Worm (Caenorhabditis elegans): ENCODE measurements around the gene F21C10.13.

DNA sequence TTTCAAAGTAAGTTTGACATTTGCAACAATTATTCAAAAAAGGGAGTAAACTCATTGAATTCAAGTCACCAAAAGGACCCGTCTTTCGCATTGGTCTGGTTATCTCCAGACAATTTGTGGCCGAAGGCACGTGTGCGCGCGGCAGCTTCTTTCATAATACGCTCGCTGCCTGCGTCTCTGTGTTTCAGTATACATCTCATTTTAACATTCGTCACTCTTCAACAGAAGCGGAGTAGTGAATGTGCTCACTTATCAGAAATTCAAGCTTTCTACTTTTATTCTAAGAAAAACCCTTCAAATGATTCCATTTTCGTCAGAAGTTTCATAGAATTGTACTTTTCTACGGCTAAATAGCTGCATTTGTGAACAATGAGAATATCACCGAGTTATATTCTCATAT, 6.5 kb downstream of the F21C10.13 start:
- no peak for TF ChIP-seq lin-13 (tag; optimal IDR thresholded peaks at IDR 0.05)
- TF ChIP-seq mab-5 (tag; optimal IDR thresholded peaks at IDR 0.05), result no peak
- TF ChIP-seq blmp-1 (tag; optimal IDR thresholded peaks at IDR 0.05), result no peak
- TF ChIP-seq ceh-83 (GFP tag; optimal IDR thresholded peaks at IDR 0.05), result no peak
- TF ChIP-seq nhr-237 (tag; optimal IDR thresholded peaks at IDR 0.05), result no peak
- no peak for TF ChIP-seq lsy-2 (tag; optimal IDR thresholded peaks at IDR 0.05)
- no peak for TF ChIP-seq lin-32 (GFP tag; optimal IDR thresholded peaks at IDR 0.05)
- TF ChIP-seq snpc-4 (tag; optimal IDR thresholded peaks at IDR 0.05), result no peak
- TF ChIP-seq unc-62 (GFP tag; optimal IDR thresholded peaks at IDR 0.05), result no peak
